Fruit fly (Drosophila melanogaster): Measurements from ENCODE around the gene crp.

crp gene

dm6 chr2L:16272730-16273129 lies 14.8 kb downstream of the crp start (continued):
- TF ChIP-seq her (GFP tag; optimal IDR thresholded peaks at IDR 0.05): no peak
- TF ChIP-seq CG3065 (GFP tag; optimal IDR thresholded peaks at IDR 0.05): no peak
- peak; percentile 51 for TF ChIP-seq CG12071 (GFP tag; optimal IDR thresholded peaks at IDR 0.05)
- no peak for TF ChIP-seq fu2 (GFP tag; optimal IDR thresholded peaks at IDR 0.05)
- TF ChIP-seq CG6813 (GFP tag; optimal IDR thresholded peaks at IDR 0.05): peak; percentile 68
- TF ChIP-seq CG2202 (tag; optimal IDR thresholded peaks at IDR 0.05): peak; percentile 17
- TF ChIP-seq prd (optimal IDR thresholded peaks at IDR 0.05): no peak
- no peak for TF ChIP-seq prd (GFP tag; IDR thresholded peaks at IDR 0.05)
- TF ChIP-seq slp2 (GFP tag; optimal IDR thresholded peaks at IDR 0.05): no peak
- TF ChIP-seq CoRest (tag; optimal IDR thresholded peaks at IDR 0.05): peak; percentile 8
- TF ChIP-seq Sox100B (GFP tag; optimal IDR thresholded peaks at IDR 0.05): peak; percentile 1
- peak; percentile 15 for TF ChIP-seq HLHmδ (GFP tag; optimal IDR thresholded peaks at IDR 0.05)
- no peak for TF ChIP-seq CG42726 (GFP tag; IDR thresholded peaks at IDR 0.05; ENCODE audit: partially characterized antibody)
- TF ChIP-seq CG11504 (tag; optimal IDR thresholded peaks at IDR 0.05): peak; percentile 18
- TF ChIP-seq sug (tag; optimal IDR thresholded peaks at IDR 0.05): peak; percentile 30
- peak; percentile 80 for TF ChIP-seq lbe (GFP tag; optimal IDR thresholded peaks at IDR 0.05)
- peak; percentile 60 for TF ChIP-seq HHEX (GFP tag; optimal IDR thresholded peaks at IDR 0.05)
- TF ChIP-seq CG1233 (GFP tag; optimal IDR thresholded peaks at IDR 0.05): peak; percentile 34
- TF ChIP-seq pfk (GFP tag; optimal IDR thresholded peaks at IDR 0.05): peak; percentile 71
- TF ChIP-seq MTF-1 (GFP tag; optimal IDR thresholded peaks at IDR 0.05; ENCODE audit: borderline replicate concordance): peak; percentile 63
- peak; percentile 8 for TF ChIP-seq Fer3 (tag; optimal IDR thresholded peaks at IDR 0.05)
- peak; percentile 69 for TF ChIP-seq CG7987 (GFP tag; optimal IDR thresholded peaks at IDR 0.05)
- TF ChIP-seq CG17612 (GFP tag; IDR thresholded peaks at IDR 0.05): no peak
- no peak for TF ChIP-seq Usf (GFP tag; optimal IDR thresholded peaks at IDR 0.05)
- peak; percentile 16 for TF ChIP-seq HmgZ (tag; optimal IDR thresholded peaks at IDR 0.05)
- no peak for TF ChIP-seq E2f1 (GFP tag; IDR thresholded peaks at IDR 0.05)
- no peak for TF ChIP-seq CG11695 (GFP tag; IDR thresholded peaks at IDR 0.05)
- peak; percentile 46; the same call in 1 of the 2 replicates for TF ChIP-seq CG14014 (GFP tag; IDR thresholded peaks at IDR 0.05)
- peak; percentile 71 for TF ChIP-seq Vsx1 (GFP tag; optimal IDR thresholded peaks at IDR 0.05)
- TF ChIP-seq CG15601 (tag; optimal IDR thresholded peaks at IDR 0.05): peak; percentile 64
- TF ChIP-seq bsh (GFP tag; optimal IDR thresholded peaks at IDR 0.05): peak in 1 of 2 experiments; percentile 34
- TF ChIP-seq CG6791 (GFP tag; IDR thresholded peaks at IDR 0.05; ENCODE audit: partially characterized antibody): no peak
- no peak for TF ChIP-seq bbx (GFP tag; IDR thresholded peaks at IDR 0.05; ENCODE audit: partially characterized antibody)
- TF ChIP-seq CG12769 (tag; optimal IDR thresholded peaks at IDR 0.05): peak; percentile 56
- peak; percentile 22; the same call in 1 of the 3 replicates for TF ChIP-seq CG34422 (GFP tag; IDR thresholded peaks at IDR 0.05)
- peak; percentile 75 for TF ChIP-seq nau (GFP tag; optimal IDR thresholded peaks at IDR 0.05)
- peak; percentile 54 for TF ChIP-seq wek (GFP tag; optimal IDR thresholded peaks at IDR 0.05)
- TF ChIP-seq CG4730 (GFP tag; IDR thresholded peaks at IDR 0.05): no peak
- no peak for TF ChIP-seq Elba2 (GFP tag; optimal IDR thresholded peaks at IDR 0.05)
- no peak for TF ChIP-seq CG30020 (tag; optimal IDR thresholded peaks at IDR 0.05)
- peak; percentile 61; the same call in 2 of the 4 replicates for TF ChIP-seq chinmo (GFP tag; IDR thresholded peaks at IDR 0.05; ENCODE audit: partially characterized antibody)
- peak; percentile 6 for TF ChIP-seq ab (GFP tag; optimal IDR thresholded peaks at IDR 0.05)
- peak; percentile 29 for TF ChIP-seq exex (tag; optimal IDR thresholded peaks at IDR 0.05)
- peak; percentile 46 for TF ChIP-seq BtbVII (GFP tag; optimal IDR thresholded peaks at IDR 0.05)
- peak; percentile 23; the same call in 1 of the 2 replicates for TF ChIP-seq CG11247 (GFP tag; IDR thresholded peaks at IDR 0.05)
- TF ChIP-seq CG4328 (GFP tag; optimal IDR thresholded peaks at IDR 0.05): peak; percentile 48
- no peak for TF ChIP-seq D (optimal IDR thresholded peaks at IDR 0.05)
- TF ChIP-seq D (GFP tag; optimal IDR thresholded peaks at IDR 0.05): peak; percentile 15
- peak; percentile 17 for TF ChIP-seq CG17385 (GFP tag; optimal IDR thresholded peaks at IDR 0.05)
- TF ChIP-seq klu (GFP tag; IDR thresholded peaks at IDR 0.05): no peak

All from whole organism, embryonic.